Worm (Caenorhabditis elegans) whole organism, young adult: Measurements from ENCODE around the gene F49F1.4.

Experiments
- B0336.3 ChIP-seq: fragments of 200-800 bp; sonication (Bioruptor generic); IDR thresholded peaks from 2 replicates; pipeline ENCODE4 v1.3.6; 2022; ENCODE audit warnings: missing genetic modification characterization, missing compliant biosample characterization
- athp-1 ChIP-seq: sonication (generic microtip); optimal IDR thresholded peaks from 2 replicates; lab custom pipeline; 2017; ENCODE audit warnings: mild to moderate bottlenecking, missing genetic modification characterization, missing compliant biosample characterization
- ceh-27 ChIP-seq: fragments of 200-800 bp; sonication (Bioruptor generic); optimal IDR thresholded peaks from 2 replicates; lab custom pipeline; 2018; ENCODE audit warnings: mild to moderate bottlenecking, missing genetic modification characterization, moderate library complexity, missing compliant biosample characterization
- ceh-58 ChIP-seq: fragments of 200-800 bp; sonication (Bioruptor generic); IDR thresholded peaks from 2 replicates; pipeline ENCODE4 v1.3.6; 2022; ENCODE audit warnings: missing genetic modification characterization, missing compliant biosample characterization
- efl-1 ChIP-seq: fragments of 150-350 bp; optimal IDR thresholded peaks from 2 replicates; lab custom pipeline; 2014; ENCODE audit warnings: missing biosample characterization, missing genetic modification reagents, missing genetic modification characterization
- hlh-26 ChIP-seq: fragments of 200-800 bp; sonication (Bioruptor generic); conservative IDR thresholded peaks from 2 replicates; pipeline ENCODE4 v1.3.6; 2022; ENCODE audit warnings: missing genetic modification reagents, missing genetic modification characterization, missing compliant biosample characterization
- hsf-1 ChIP-seq: fragments of 200-800 bp; sonication (Bioruptor generic); IDR thresholded peaks from 2 replicates; pipeline ENCODE4 v1.3.6; 2022; ENCODE audit warnings: missing genetic modification reagents, missing genetic modification characterization, missing compliant biosample characterization
- lag-1 ChIP-seq: fragments of 200-800 bp; sonication (Bioruptor generic); IDR thresholded peaks from 2 replicates; pipeline ENCODE4 v1.3.6; 2022; ENCODE audit warnings: missing genetic modification reagents, missing genetic modification characterization, missing compliant biosample characterization
- lsy-27 ChIP-seq: sonication (generic microtip); optimal IDR thresholded peaks from 2 replicates; lab custom pipeline; 2017; ENCODE audit warnings: missing genetic modification characterization, mild to moderate bottlenecking, missing compliant biosample characterization, antibody characterized with exemption, missing genotype, borderline replicate concordance; ENCODE audit not compliant: insufficient read depth
- nfya-1 ChIP-seq: sonication (generic microtip); optimal IDR thresholded peaks from 2 replicates; lab custom pipeline; 2017; ENCODE audit warnings: antibody characterized with exemption, missing compliant biosample characterization, missing genetic modification characterization, borderline replicate concordance; ENCODE audit not compliant: insufficient read depth
- sea-2 ChIP-seq: fragments of 200-800 bp; sonication (Bioruptor generic); IDR thresholded peaks from 2 replicates; pipeline ENCODE4 v1.3.6; 2022; ENCODE audit warnings: missing genetic modification characterization, missing compliant biosample characterization

ce11 chrIV:4070810-4071209, 44.7 kb downstream of the F49F1.4 start:
- TF ChIP-seq nfya-1 (tag; lab: Kevin White, UChicago) (no peak), hlh-26 (GFP tag; lab: Robert Waterston, UW) (no peak), athp-1 (tag; lab: Kevin White, UChicago) (no peak), efl-1 (GFP tag; lab: Kevin White, UChicago) (no peak), lsy-27 (tag; lab: Kevin White, UChicago) (no peak), sea-2 (GFP tag; lab: Robert Waterston, UW) (no peak), lag-1 (GFP tag; lab: Robert Waterston, UW) (no peak), B0336.3 (GFP tag; lab: Robert Waterston, UW) (no peak), ceh-27 (no peak), ceh-58 (GFP tag; lab: Robert Waterston, UW) (no peak), hsf-1 (GFP tag; lab: Robert Waterston, UW) (no peak)
